Worm (Caenorhabditis elegans) whole organism, midembryonic: Measurements from ENCODE around the gene col-181.

ENCODE experiments used
- T22C8.4 ChIP-seq: fragments of 200-800 bp; sonication (Bioruptor generic); IDR thresholded peaks from 2 replicates; pipeline ENCODE4 v1.3.6; 2022; ENCODE audit warnings: missing genetic modification characterization, missing compliant biosample characterization
- cog-1 ChIP-seq: sonication (generic microtip); optimal IDR thresholded peaks from 2 replicates; lab custom pipeline; 2016; ENCODE audit warnings: missing genetic modification characterization, missing compliant biosample characterization
- klf-2 ChIP-seq: fragments of 200-800 bp; sonication (Bioruptor generic); conservative IDR thresholded peaks from 2 replicates; pipeline ENCODE4 v1.3.6; 2022; ENCODE audit warnings: missing genetic modification reagents, missing genetic modification characterization, missing compliant biosample characterization
- med-1 ChIP-seq: sonication (generic microtip); optimal IDR thresholded peaks from 2 replicates; lab custom pipeline; 2017; ENCODE audit warnings: missing genetic modification characterization, mild to moderate bottlenecking, missing compliant biosample characterization, antibody characterized with exemption, missing genetic modification reagents; ENCODE audit not compliant: insufficient read depth
- ref-1 ChIP-seq: fragments of 200-800 bp; sonication (Bioruptor generic); conservative IDR thresholded peaks from 2 replicates; pipeline ENCODE4 v1.3.6; 2022; ENCODE audit warnings: missing genetic modification reagents, missing genetic modification characterization, missing compliant biosample characterization
- tab-1 ChIP-seq: fragments of 200-800 bp; sonication (Bioruptor generic); IDR thresholded peaks from 2 replicates; pipeline ENCODE4 v1.3.6; 2022; ENCODE audit warnings: missing genetic modification characterization, missing compliant biosample characterization
- ztf-23 ChIP-seq: fragments of 200-800 bp; sonication (Bioruptor generic); IDR thresholded peaks from 2 replicates; pipeline ENCODE4 v1.3.6; 2022; ENCODE audit warnings: missing genetic modification reagents, missing genetic modification characterization, missing compliant biosample characterization
- ztf-29 ChIP-seq: fragments of 200-800 bp; sonication (Bioruptor generic); IDR thresholded peaks from 2 replicates; pipeline ENCODE4 v1.3.6; 2022; ENCODE audit warnings: missing genetic modification reagents, missing genetic modification characterization, missing compliant biosample characterization

DNA sequence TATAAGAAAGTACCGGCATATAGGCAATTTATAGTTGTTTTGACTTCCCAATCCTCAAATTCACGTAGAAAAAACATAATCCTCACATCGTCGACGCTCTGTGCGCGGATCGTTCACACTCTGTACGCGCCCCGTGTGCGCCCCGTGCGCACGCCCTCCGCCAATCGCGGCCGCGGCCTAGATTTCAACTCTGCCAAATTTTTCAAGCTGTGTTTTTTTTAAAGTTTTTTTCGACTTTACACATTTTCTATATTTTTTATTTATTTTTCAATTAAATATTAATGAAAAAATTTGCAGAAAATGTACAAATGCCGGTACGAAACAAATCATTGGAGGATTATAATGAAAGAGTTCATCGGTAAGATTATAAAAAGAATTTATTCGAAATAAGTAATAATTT lies 18.4 kb downstream of the col-181 start, which contains the start of gene T01H10.11:
- TF ChIP-seq cog-1 (tag; lab: Kevin White, UChicago) = no peak
- no peak for TF ChIP-seq T22C8.4 (GFP tag; lab: Robert Waterston, UW)
- no peak for TF ChIP-seq ztf-29 (GFP tag; lab: Robert Waterston, UW)
- no peak for TF ChIP-seq klf-2 (GFP tag; lab: Robert Waterston, UW)
- TF ChIP-seq ref-1 (GFP tag; lab: Robert Waterston, UW) = no peak
- no peak for TF ChIP-seq ztf-23 (GFP tag; lab: Robert Waterston, UW)
- no peak for TF ChIP-seq tab-1 (GFP tag; lab: Robert Waterston, UW)
- no peak for TF ChIP-seq med-1 (GFP tag; lab: Kevin White, UChicago)
